Worm (Caenorhabditis elegans) whole organism, L1 larva: Measurements from ENCODE around the gene T25G12.11.

Source experiments
- aly-2 ChIP-seq: fragments of 150-350 bp; optimal IDR thresholded peaks from 2 replicates; lab custom pipeline; 2014; ENCODE audit warnings: missing biosample characterization, missing genetic modification characterization
- blmp-1 ChIP-seq: fragments of 150-350 bp; optimal IDR thresholded peaks from 2 replicates; lab custom pipeline; 2014; ENCODE audit warnings: missing biosample characterization, missing genetic modification characterization
- egl-27 ChIP-seq, 2 experiments: fragments of 150-350 bp in 1 of 2; sonication (generic microtip); optimal IDR thresholded peaks; 3 replicates each; lab custom pipeline; 2017 to 2018; ENCODE audit warnings: missing biosample characterization in 2 of 2, missing genetic modification characterization in 2 of 2, missing genetic modification reagents in 2 of 2
- fkh-10 ChIP-seq: sonication (generic microtip); optimal IDR thresholded peaks from 2 replicates; lab custom pipeline; 2017; ENCODE audit warnings: missing biosample characterization, missing genetic modification reagents, missing genetic modification characterization
- hlh-4 ChIP-seq: sonication (generic microtip); optimal IDR thresholded peaks from 2 replicates; lab custom pipeline; 2016; ENCODE audit warnings: mild to moderate bottlenecking, missing genetic modification characterization, missing compliant biosample characterization
- lin-15B ChIP-seq: fragments of 150-350 bp; sonication (generic microtip); optimal IDR thresholded peaks from 3 replicates; lab custom pipeline; 2014; ENCODE audit warnings: missing biosample characterization, missing genetic modification characterization
- mef-2 ChIP-seq: fragments of 150-350 bp; optimal IDR thresholded peaks from 2 replicates; lab custom pipeline; 2014; ENCODE audit warnings: missing biosample characterization, missing genetic modification characterization
- nhr-28 ChIP-seq: fragments of 150-350 bp; optimal IDR thresholded peaks from 2 replicates; lab custom pipeline; 2014; ENCODE audit warnings: missing biosample characterization, missing genetic modification characterization
- skn-1 ChIP-seq: fragments of 150-350 bp; optimal IDR thresholded peaks from 2 replicates; lab custom pipeline; 2014; ENCODE audit warnings: missing biosample characterization, missing genetic modification characterization
- sup-37 ChIP-seq: fragments of 200-800 bp; sonication (Bioruptor generic); optimal IDR thresholded peaks from 2 replicates; lab custom pipeline; 2018; ENCODE audit warnings: mild to moderate bottlenecking, missing genetic modification characterization, missing compliant biosample characterization

DNA sequence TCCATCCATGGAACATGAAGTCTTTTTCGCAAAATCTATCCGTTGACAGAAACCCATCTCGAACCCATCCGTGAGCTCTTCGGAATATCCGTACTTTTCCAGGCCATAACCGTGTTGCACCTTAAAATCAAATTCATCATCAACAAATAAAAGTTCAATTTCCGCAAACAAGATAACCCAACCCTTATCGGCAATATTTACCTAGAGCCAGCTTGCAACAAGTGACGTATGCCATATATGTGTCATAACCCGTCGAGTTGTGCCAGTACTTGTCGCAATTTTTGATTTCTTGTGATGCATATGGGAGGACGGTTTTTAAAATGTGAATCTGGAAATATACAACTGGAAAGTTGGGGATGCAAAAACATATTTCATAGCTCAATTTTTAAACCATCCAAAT is 31.5 kb downstream of the T25G12.11 start:
- TF ChIP-seq sup-37 (GFP tag; lab: Kevin White, UChicago) (no peak), blmp-1 (tag; lab: Kevin White, UChicago) (no peak), egl-27 (tag; optimal IDR thresholded peaks at IDR 0.05; lab: Kevin White, UChicago) (no peak), fkh-10 (GFP tag; lab: Kevin White, UChicago) (no peak), nhr-28 (tag; lab: Kevin White, UChicago) (no peak), aly-2 (no peak), lin-15B (tag; lab: Kevin White, UChicago) (no peak), mef-2 (tag; lab: Kevin White, UChicago) (no peak), hlh-4 (no peak), skn-1 (no peak)
